Fruit fly (Drosophila melanogaster): ENCODE measurements around the gene TotE.

TotE gene

dm6 chr2L:19887468-19887867 is 25.8 kb downstream of the TotE start (continued):
- TF ChIP-seq dm (GFP tag; optimal IDR thresholded peaks at IDR 0.05) (peak; percentile 55), croc (GFP tag; conservative IDR thresholded peaks at IDR 0.05) (peak; percentile 13; the same call in 1 of the 3 replicates), sim (GFP tag; IDR thresholded peaks at IDR 0.05) (no peak), pb (GFP tag; optimal IDR thresholded peaks at IDR 0.05) (peak; percentile 37), Myb (GFP tag; optimal IDR thresholded peaks at IDR 0.05) (peak; percentile 46), CG7786 (GFP tag; optimal IDR thresholded peaks at IDR 0.05) (peak; percentile 54), Dbx (GFP tag; IDR thresholded peaks at IDR 0.05) (peak; percentile 88), Sry-β (GFP tag; optimal IDR thresholded peaks at IDR 0.05) (no peak), Optix (GFP tag; IDR thresholded peaks at IDR 0.05) (peak; percentile 63; the same call in 2 of the 3 replicates), Hand (GFP tag; optimal IDR thresholded peaks at IDR 0.05) (no peak), CG1647 (GFP tag; optimal IDR thresholded peaks at IDR 0.05) (peak; percentile 56), Side (GFP tag; optimal IDR thresholded peaks at IDR 0.05) (peak; percentile 66), Dip2 (GFP tag; IDR thresholded peaks at IDR 0.05) (no peak), CG16813 (GFP tag; IDR thresholded peaks at IDR 0.05; ENCODE audit: partially characterized antibody) (peak; percentile 49; the same call in 2 of the 3 replicates), Bteb2 (GFP tag; optimal IDR thresholded peaks at IDR 0.05) (peak; percentile 55), nmo (GFP tag; optimal IDR thresholded peaks at IDR 0.05) (peak; percentile 64), CG6683 (GFP tag; optimal IDR thresholded peaks at IDR 0.05) (peak; percentile 40), CG16863 (GFP tag; optimal IDR thresholded peaks at IDR 0.05) (peak; percentile 55), ERR (GFP tag; optimal IDR thresholded peaks at IDR 0.05) (no peak), CG17829 (tag; optimal IDR thresholded peaks at IDR 0.05) (peak; percentile 82), ab (GFP tag; optimal IDR thresholded peaks at IDR 0.05) (peak; percentile 42), YL-1 (GFP tag; optimal IDR thresholded peaks at IDR 0.05) (no peak), phol (tag; optimal IDR thresholded peaks at IDR 0.05) (peak; percentile 79), Dref (GFP tag; IDR thresholded peaks at IDR 0.05) (peak; percentile 32), CG9437 (GFP tag; optimal IDR thresholded peaks at IDR 0.05) (peak; percentile 55), CoRest (tag; optimal IDR thresholded peaks at IDR 0.05) (peak; percentile 70), ase (GFP tag; IDR thresholded peaks at IDR 0.05) (peak; percentile 64; the same call in 2 of the 3 replicates), vfl (GFP tag; optimal IDR thresholded peaks at IDR 0.05) (peak; percentile 62), BEAF-32 (GFP tag; optimal IDR thresholded peaks at IDR 0.05) (peak; percentile 5), CG3847 (GFP tag; IDR thresholded peaks at IDR 0.05) (peak; percentile 80), maf-S (GFP tag; optimal IDR thresholded peaks at IDR 0.05) (peak; percentile 68), CG6791 (GFP tag; IDR thresholded peaks at IDR 0.05; ENCODE audit: partially characterized antibody) (peak; percentile 82), cg (GFP tag; optimal IDR thresholded peaks at IDR 0.05) (no peak), pzg (GFP tag; optimal IDR thresholded peaks at IDR 0.05) (peak; percentile 27), CG3838 (GFP tag; optimal IDR thresholded peaks at IDR 0.05) (peak; percentile 38), CG31388 (GFP tag; optimal IDR thresholded peaks at IDR 0.05) (peak; percentile 40), ro (GFP tag; IDR thresholded peaks at IDR 0.05) (no peak), HmgD (GFP tag; optimal IDR thresholded peaks at IDR 0.05) (peak; percentile 86), twi (tag; optimal IDR thresholded peaks at IDR 0.05) (peak; percentile 45), lola (GFP tag; optimal IDR thresholded peaks at IDR 0.05) (peak in 1 of 3 experiments; percentile 36), CG6813 (GFP tag; optimal IDR thresholded peaks at IDR 0.05) (peak; percentile 49), CG10431 (GFP tag; optimal IDR thresholded peaks at IDR 0.05) (no peak), CG3163 (GFP tag; optimal IDR thresholded peaks at IDR 0.05) (peak; percentile 36), Dll (GFP tag; IDR thresholded peaks at IDR 0.05; ENCODE audit: partially characterized antibody) (no peak), wor (GFP tag; IDR thresholded peaks at IDR 0.05) (no peak), Hr3 (GFP tag; optimal IDR thresholded peaks at IDR 0.05) (peak; percentile 60), odd (GFP tag; optimal IDR thresholded peaks at IDR 0.05) (peak; percentile 14), dmrt11E (tag; optimal IDR thresholded peaks at IDR 0.05) (peak; percentile 60), chif (GFP tag; optimal IDR thresholded peaks at IDR 0.05) (peak; percentile 50 to 86), Ptx1 (GFP tag; IDR thresholded peaks at IDR 0.05) (peak; percentile 72)

Data from whole organism, embryonic.